Worm (Caenorhabditis elegans) whole organism, mixed stage, embryonic: ENCODE results near the gene F17E9.3.

Source experiments
- M03D4.4 ChIP-seq: sonication (generic microtip); optimal IDR thresholded peaks from 2 replicates; lab custom pipeline; 2017; ENCODE audit warnings: mild to moderate bottlenecking, missing genetic modification characterization, missing compliant biosample characterization
- bed-3 ChIP-seq: fragments of 200-800 bp; sonication (Bioruptor generic); optimal IDR thresholded peaks from 3 replicates; lab custom pipeline; 2018; ENCODE audit warnings: mild to moderate bottlenecking, missing genetic modification characterization, moderate library complexity, missing compliant biosample characterization
- blmp-1 ChIP-seq: fragments of 150-350 bp; optimal IDR thresholded peaks from 2 replicates; lab custom pipeline; 2014; ENCODE audit warnings: missing biosample characterization, missing genetic modification characterization
- ceh-39 ChIP-seq: fragments of 150-350 bp; optimal IDR thresholded peaks from 2 replicates; lab custom pipeline; 2014; ENCODE audit warnings: missing biosample characterization, missing genetic modification characterization
- ceh-43 ChIP-seq: fragments of 200-800 bp; sonication (Bioruptor generic); optimal IDR thresholded peaks from 2 replicates; lab custom pipeline; 2018; ENCODE audit warnings: mild to moderate bottlenecking, missing genetic modification characterization, moderate library complexity, missing compliant biosample characterization
- ceh-83 ChIP-seq: fragments of 200-800 bp; sonication (Bioruptor generic); optimal IDR thresholded peaks from 2 replicates; lab custom pipeline; 2018; ENCODE audit warnings: mild to moderate bottlenecking, missing genetic modification characterization, missing compliant biosample characterization
- ces-1 ChIP-seq: fragments of 150-350 bp; optimal IDR thresholded peaks from 2 replicates; lab custom pipeline; 2014; ENCODE audit warnings: missing biosample characterization, missing genetic modification reagents, missing genetic modification characterization
- cnd-1 ChIP-seq: fragments of 200-800 bp; sonication (Bioruptor generic); optimal IDR thresholded peaks from 2 replicates; lab custom pipeline; 2018; ENCODE audit warnings: mild to moderate bottlenecking, missing genetic modification characterization, missing compliant biosample characterization
- drap-1 ChIP-seq: fragments of 200-800 bp; sonication (Bioruptor generic); optimal IDR thresholded peaks from 3 replicates; lab custom pipeline; 2018; ENCODE audit warnings: mild to moderate bottlenecking, missing genetic modification characterization, missing compliant biosample characterization
- elt-1 ChIP-seq: sonication (generic microtip); optimal IDR thresholded peaks from 2 replicates; lab custom pipeline; 2017; ENCODE audit warnings: missing genetic modification characterization, mild to moderate bottlenecking, missing compliant biosample characterization, antibody characterized with exemption, moderate library complexity, borderline replicate concordance; ENCODE audit not compliant: insufficient read depth
- elt-3 ChIP-seq: fragments of 150-350 bp; optimal IDR thresholded peaks from 2 replicates; lab custom pipeline; 2014; ENCODE audit warnings: missing biosample characterization, missing genetic modification characterization
- flh-1 ChIP-seq: fragments of 200-800 bp; sonication (Bioruptor generic); optimal IDR thresholded peaks from 2 replicates; lab custom pipeline; 2018; ENCODE audit warnings: mild to moderate bottlenecking, missing genetic modification characterization, moderate library complexity, missing compliant biosample characterization
- ham-2 ChIP-seq: fragments of 200-800 bp; sonication (Bioruptor generic); optimal IDR thresholded peaks from 2 replicates; lab custom pipeline; 2018; ENCODE audit warnings: mild to moderate bottlenecking, missing genetic modification characterization, missing compliant biosample characterization
- hlh-1 ChIP-seq: fragments of 150-350 bp; optimal IDR thresholded peaks from 2 replicates; lab custom pipeline; 2014; ENCODE audit warnings: missing biosample characterization, missing genetic modification reagents, missing genetic modification characterization
- lin-13 ChIP-seq: fragments of 150-350 bp; optimal IDR thresholded peaks from 2 replicates; lab custom pipeline; 2014; ENCODE audit warnings: missing biosample characterization, missing genetic modification characterization
- lin-32 ChIP-seq: fragments of 200-800 bp; sonication (Bioruptor generic); optimal IDR thresholded peaks from 2 replicates; lab custom pipeline; 2018; ENCODE audit warnings: mild to moderate bottlenecking, missing genetic modification characterization, missing compliant biosample characterization
- lsy-2 ChIP-seq: fragments of 150-350 bp; optimal IDR thresholded peaks from 2 replicates; lab custom pipeline; 2014; ENCODE audit warnings: missing biosample characterization, missing genetic modification characterization
- mab-5 ChIP-seq: fragments of 150-350 bp; optimal IDR thresholded peaks from 2 replicates; lab custom pipeline; 2014; ENCODE audit warnings: missing biosample characterization, missing genetic modification characterization
- mep-1 ChIP-seq: fragments of 150-350 bp; optimal IDR thresholded peaks from 2 replicates; lab custom pipeline; 2017; ENCODE audit warnings: missing biosample characterization, missing genetic modification reagents, missing genetic modification characterization, inconsistent platforms
- mls-2 ChIP-seq: sonication (generic microtip); optimal IDR thresholded peaks from 2 replicates; lab custom pipeline; 2016; ENCODE audit warnings: mild to moderate bottlenecking, missing genetic modification characterization, moderate library complexity, missing compliant biosample characterization
- nhr-12 ChIP-seq: fragments of 150-350 bp; optimal IDR thresholded peaks from 2 replicates; lab custom pipeline; 2014; ENCODE audit warnings: missing biosample characterization, missing genetic modification characterization
- nhr-2 ChIP-seq: fragments of 150-350 bp; optimal IDR thresholded peaks from 2 replicates; lab custom pipeline; 2014; ENCODE audit warnings: missing biosample characterization, missing genetic modification characterization
- nhr-237 ChIP-seq: fragments of 150-350 bp; optimal IDR thresholded peaks from 2 replicates; lab custom pipeline; 2014; ENCODE audit warnings: missing biosample characterization, missing genetic modification characterization
- nhr-28 ChIP-seq: fragments of 150-350 bp; optimal IDR thresholded peaks from 2 replicates; lab custom pipeline; 2014; ENCODE audit warnings: missing biosample characterization, missing genetic modification characterization
- nhr-76 ChIP-seq: sonication (generic microtip); optimal IDR thresholded peaks from 2 replicates; lab custom pipeline; 2017; ENCODE audit warnings: missing biosample characterization, missing genetic modification characterization
- pha-4 ChIP-seq: fragments of 150-350 bp; optimal IDR thresholded peaks from 2 replicates; lab custom pipeline; 2018; ENCODE audit warnings: missing biosample characterization, missing genetic modification reagents, missing genetic modification characterization
- sem-2 ChIP-seq: fragments of 200-800 bp; sonication (Bioruptor generic); optimal IDR thresholded peaks from 2 replicates; lab custom pipeline; 2018; ENCODE audit warnings: mild to moderate bottlenecking, missing genetic modification characterization, missing compliant biosample characterization
- snpc-4 ChIP-seq: fragments of 150-350 bp; optimal IDR thresholded peaks from 2 replicates; lab custom pipeline; 2014; ENCODE audit warnings: missing biosample characterization, missing genetic modification characterization
- sptf-1 ChIP-seq: sonication (generic microtip); optimal IDR thresholded peaks from 2 replicates; lab custom pipeline; 2017; ENCODE audit warnings: mild to moderate bottlenecking, missing genetic modification characterization, moderate library complexity, missing compliant biosample characterization
- tbx-8 ChIP-seq: fragments of 200-800 bp; sonication (Bioruptor generic); optimal IDR thresholded peaks from 2 replicates; lab custom pipeline; 2018; ENCODE audit warnings: mild to moderate bottlenecking, missing genetic modification characterization, moderate library complexity, missing compliant biosample characterization
- unc-120 ChIP-seq: sonication (generic microtip); optimal IDR thresholded peaks from 2 replicates; lab custom pipeline; 2017; ENCODE audit warnings: missing genetic modification characterization, missing compliant biosample characterization; ENCODE audit not compliant: poor library complexity, severe bottlenecking
- unc-39 ChIP-seq: fragments of 150-350 bp; optimal IDR thresholded peaks from 2 replicates; lab custom pipeline; 2014; ENCODE audit warnings: missing biosample characterization, missing genetic modification characterization
- unc-62 ChIP-seq: fragments of 150-350 bp; optimal IDR thresholded peaks from 2 replicates; lab custom pipeline; 2014; ENCODE audit warnings: missing biosample characterization, missing genetic modification reagents, missing genetic modification characterization
- zip-8 ChIP-seq: fragments of 150-350 bp; optimal IDR thresholded peaks from 2 replicates; lab custom pipeline; 2014; ENCODE audit warnings: missing biosample characterization, missing genetic modification characterization
- ztf-11 ChIP-seq: fragments of 150-350 bp; optimal IDR thresholded peaks from 2 replicates; lab custom pipeline; 2014; ENCODE audit warnings: missing biosample characterization, missing genetic modification characterization

The F17E9.3 gene

DNA sequence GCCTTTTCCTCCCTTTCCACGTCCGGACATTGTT lies 20.9 kb upstream of the F17E9.3 start, which contains the start of gene his-31:
Gene his-31, minus strand, starts transcription at position 30 of the 34 bp plus-strand sequence.
- no peak for TF ChIP-seq elt-3 (tag; lab: Kevin White, UChicago)
- TF ChIP-seq pha-4 (tag; lab: Kevin White, UChicago), result no peak
- no peak for TF ChIP-seq elt-1 (tag; lab: Kevin White, UChicago)
- no peak for TF ChIP-seq tbx-8 (GFP tag; lab: Kevin White, UChicago)
- no peak for TF ChIP-seq unc-120 (tag; lab: Kevin White, UChicago)
- no peak for TF ChIP-seq drap-1
- TF ChIP-seq nhr-237 (tag; lab: Kevin White, UChicago), result no peak
- no peak for TF ChIP-seq nhr-76 (tag; lab: Kevin White, UChicago)
- TF ChIP-seq ceh-43, result no peak

DNA sequence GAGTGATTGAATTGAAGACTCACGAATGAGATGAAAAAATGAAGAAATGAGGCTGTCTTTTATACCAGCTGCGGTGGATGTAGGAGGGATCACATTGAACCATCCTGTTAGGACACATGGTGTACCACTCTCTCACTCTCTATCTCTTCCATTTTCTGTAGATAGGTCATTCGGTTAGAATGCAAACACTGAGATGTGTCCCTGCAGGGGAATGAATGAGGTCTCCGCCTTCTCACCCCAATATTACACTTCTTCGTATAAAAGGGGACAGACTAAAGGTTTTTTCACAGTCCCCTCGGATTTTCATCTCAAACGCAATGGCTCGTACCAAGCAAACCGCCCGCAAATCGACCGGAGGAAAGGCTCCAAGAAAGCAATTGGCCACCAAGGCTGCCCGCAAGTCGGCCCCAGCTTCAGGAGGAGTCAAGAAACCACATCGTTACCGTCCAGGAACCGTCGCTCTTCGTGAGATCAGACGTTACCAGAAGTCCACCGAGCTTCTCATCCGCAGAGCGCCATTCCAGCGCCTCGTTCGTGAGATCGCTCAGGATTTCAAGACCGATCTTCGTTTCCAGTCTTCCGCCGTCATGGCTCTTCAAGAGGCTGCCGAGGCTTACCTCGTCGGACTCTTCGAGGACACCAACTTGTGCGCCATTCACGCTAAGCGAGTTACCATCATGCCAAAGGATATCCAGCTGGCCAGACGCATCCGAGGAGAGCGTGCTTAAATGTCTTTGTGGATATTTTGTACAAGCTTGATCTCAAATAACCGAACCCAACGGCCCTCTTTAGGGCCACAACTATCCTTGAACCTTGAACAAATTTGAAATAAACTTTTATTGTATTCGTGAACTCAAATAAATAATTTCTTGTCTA lies 20.4 kb upstream of the F17E9.3 start, which contains the start of gene his-32:
Gene his-32, plus strand, starts transcription at position 318 of the 876 bp plus-strand sequence.
- TF ChIP-seq unc-120 (tag; lab: Kevin White, UChicago), result no peak
- peak; percentile 92 for TF ChIP-seq mep-1 (tag; lab: Kevin White, UChicago)
- peak; percentile 75 for TF ChIP-seq M03D4.4 (tag; lab: Kevin White, UChicago)
- no peak for TF ChIP-seq flh-1
- peak; percentile 98 for TF ChIP-seq ztf-11 (tag; lab: Kevin White, UChicago)
- no peak for TF ChIP-seq snpc-4 (tag; lab: Kevin White, UChicago)
- TF ChIP-seq mab-5 (tag; lab: Kevin White, UChicago), result no peak
- peak; percentile 65 for TF ChIP-seq lin-32 (GFP tag; lab: Kevin White, UChicago)
- peak; percentile 70 for TF ChIP-seq sptf-1
- no peak for TF ChIP-seq elt-3 (tag; lab: Kevin White, UChicago)
- TF ChIP-seq ceh-43, result peak; percentile 45
- TF ChIP-seq unc-62 (GFP tag; lab: Kevin White, UChicago), result peak; percentile 89
- peak; percentile 76 for TF ChIP-seq nhr-2 (tag; lab: Kevin White, UChicago)
- TF ChIP-seq hlh-1 (tag; lab: Kevin White, UChicago), result peak; percentile 64
- TF ChIP-seq lsy-2, result peak; percentile 78
- TF ChIP-seq ceh-83, result peak; percentile 76
- TF ChIP-seq pha-4 (tag; lab: Kevin White, UChicago), result peak; percentile 92
- TF ChIP-seq ham-2 (GFP tag; lab: Kevin White, UChicago), result no peak
- TF ChIP-seq blmp-1, result no peak
- TF ChIP-seq zip-8 (tag; lab: Kevin White, UChicago), result no peak
- no peak for TF ChIP-seq bed-3 (GFP tag; lab: Kevin White, UChicago)
- peak; percentile 20 for TF ChIP-seq elt-1 (tag; lab: Kevin White, UChicago)
- peak; percentile 96 for TF ChIP-seq unc-39 (tag; lab: Kevin White, UChicago)
- peak; percentile 87 for TF ChIP-seq nhr-12
- peak; percentile 72 for TF ChIP-seq tbx-8 (GFP tag; lab: Kevin White, UChicago)
- no peak for TF ChIP-seq nhr-76 (tag; lab: Kevin White, UChicago)
- TF ChIP-seq cnd-1, result peak; percentile 95
- no peak for TF ChIP-seq nhr-237 (tag; lab: Kevin White, UChicago)
- peak; percentile 63 for TF ChIP-seq drap-1
- TF ChIP-seq sem-2 (GFP tag; lab: Kevin White, UChicago), result peak; percentile 78
- TF ChIP-seq ceh-39 (tag; lab: Kevin White, UChicago), result peak; percentile 99
- peak; percentile 61 for TF ChIP-seq mls-2 (tag; lab: Kevin White, UChicago)
- TF ChIP-seq lin-13 (tag; lab: Kevin White, UChicago), result peak; percentile 98
- TF ChIP-seq ces-1 (GFP tag; lab: Kevin White, UChicago), result peak; percentile 39
- no peak for TF ChIP-seq nhr-28 (tag; lab: Kevin White, UChicago)

DNA sequence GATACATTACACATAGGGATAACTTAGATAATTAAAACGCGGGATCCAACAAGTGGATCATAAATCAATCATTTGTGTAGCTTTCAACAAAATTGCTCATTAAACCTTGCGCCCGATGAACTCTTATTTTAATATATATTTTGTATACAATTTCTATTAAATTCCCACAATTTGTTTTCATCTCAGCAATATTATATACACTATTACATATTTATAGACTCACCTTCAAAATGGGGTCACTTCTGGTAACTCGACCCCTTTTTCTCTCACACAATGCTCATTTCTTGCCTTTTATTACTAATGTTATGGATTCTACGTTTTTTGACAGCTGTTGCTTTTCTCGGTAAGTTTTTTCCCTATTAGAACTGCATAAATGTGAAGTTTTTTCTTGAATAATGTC lies 15.0 kb upstream of the F17E9.3 start, which contains the start of gene lgc-6:
Gene lgc-6, plus strand, starts transcription at position 301 of the 400 bp plus-strand sequence.
- TF ChIP-seq cnd-1 (no peak), unc-62 (GFP tag; lab: Kevin White, UChicago) (no peak), sptf-1 (no peak)
